Fruit fly (Drosophila melanogaster): ENCODE data around the gene crp.

Gene crp

DNA sequence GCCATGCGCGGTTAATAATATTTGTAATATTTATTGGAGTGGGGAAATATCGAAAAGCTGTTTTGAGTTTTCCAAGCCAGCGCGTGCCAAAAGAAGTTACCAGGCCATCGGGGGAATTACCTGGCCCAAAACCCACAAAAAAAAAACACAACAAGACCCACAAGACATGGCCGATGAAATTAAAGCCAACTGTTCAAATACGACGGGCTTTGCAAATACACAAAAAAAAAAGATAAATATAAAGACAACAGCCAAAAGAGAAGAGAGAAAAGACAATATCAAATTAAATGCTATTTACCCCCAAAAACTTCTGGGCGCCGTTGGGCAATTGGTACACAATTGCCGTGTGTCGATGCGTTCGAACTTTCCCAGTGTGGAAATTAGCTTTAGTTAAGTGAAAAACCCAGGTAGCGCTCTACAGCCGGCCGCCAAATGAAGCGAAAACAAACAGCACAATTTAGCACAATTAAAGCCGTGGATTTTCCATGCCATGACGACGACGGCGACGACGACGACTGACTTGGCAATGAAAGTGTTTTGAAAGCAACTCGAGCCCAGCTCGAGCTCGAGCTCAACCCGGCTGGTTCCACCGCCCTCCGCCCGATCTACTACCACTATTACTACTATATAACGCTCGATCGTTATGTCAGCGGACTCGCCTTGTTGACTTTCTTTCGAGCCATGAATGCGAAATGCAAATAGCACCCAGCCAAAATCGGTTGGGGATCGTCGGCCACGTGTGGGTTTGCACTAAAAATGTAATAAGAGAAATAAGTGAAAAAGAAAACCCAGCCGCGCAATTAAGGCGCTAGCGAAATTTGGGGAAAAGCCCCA is 30.5 kb upstream of the crp start:
- TF ChIP-seq Pif1A (GFP tag; optimal IDR thresholded peaks at IDR 0.05) (no peak), CG34367 (tag; optimal IDR thresholded peaks at IDR 0.05) (no peak), CG4496 (GFP tag; IDR thresholded peaks at IDR 0.05) (no peak), CG17806 (tag; optimal IDR thresholded peaks at IDR 0.05) (no peak), gl (tag; optimal IDR thresholded peaks at IDR 0.05) (no peak), Snoo (tag; optimal IDR thresholded peaks at IDR 0.05) (no peak), CG12605 (GFP tag; IDR thresholded peaks at IDR 0.05) (no peak), EcR (GFP tag; optimal IDR thresholded peaks at IDR 0.05) (no peak), CG13204 (GFP tag; optimal IDR thresholded peaks at IDR 0.05) (no peak), CG9948 (tag; optimal IDR thresholded peaks at IDR 0.05) (no peak), CG8159 (tag; optimal IDR thresholded peaks at IDR 0.05) (no peak), Pif1B (GFP tag; optimal IDR thresholded peaks at IDR 0.05) (no peak), fd96Ca (GFP tag; IDR thresholded peaks at IDR 0.05) (no peak; the same call in 2 of the 3 replicates)

DNA sequence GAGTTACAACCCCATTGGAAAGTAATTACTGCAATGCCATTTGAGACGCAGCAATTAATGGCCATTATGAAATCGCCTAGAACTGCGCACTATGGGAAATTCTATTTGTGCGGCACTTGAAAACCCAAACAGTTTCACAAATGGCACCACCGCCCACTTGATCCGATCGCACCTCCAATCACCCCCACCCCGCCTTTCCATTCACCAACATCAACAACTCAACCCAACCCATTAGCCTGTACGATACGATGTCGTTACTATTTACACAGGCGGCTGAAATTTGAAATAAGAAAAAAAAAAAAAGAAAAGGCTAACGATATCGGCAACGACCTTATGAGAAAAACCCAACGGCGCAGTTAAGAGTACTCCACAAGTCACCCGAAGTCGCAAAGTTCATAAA is 29.6 kb upstream of the crp start:
- TF ChIP-seq D1 (tag; optimal IDR thresholded peaks at IDR 0.05) (no peak), CG12605 (GFP tag; IDR thresholded peaks at IDR 0.05) (no peak), CG9948 (tag; optimal IDR thresholded peaks at IDR 0.05) (no peak), gl (tag; optimal IDR thresholded peaks at IDR 0.05) (no peak)

- TF ChIP-seq gl (tag; optimal IDR thresholded peaks at IDR 0.05) (no peak), CG14655 (GFP tag; optimal IDR thresholded peaks at IDR 0.05) (no peak), CG4496 (GFP tag; IDR thresholded peaks at IDR 0.05) (no peak), CG12605 (GFP tag; IDR thresholded peaks at IDR 0.05) (no peak), D1 (tag; optimal IDR thresholded peaks at IDR 0.05) (no peak), rn (GFP tag; IDR thresholded peaks at IDR 0.05) (no peak), CG10348 (GFP tag; IDR thresholded peaks at IDR 0.05) (no peak), Ets98B (GFP tag; IDR thresholded peaks at IDR 0.05) (no peak), CG9948 (tag; optimal IDR thresholded peaks at IDR 0.05) (no peak), Snoo (tag; optimal IDR thresholded peaks at IDR 0.05) (no peak), Pif1A (GFP tag; optimal IDR thresholded peaks at IDR 0.05) (no peak), CG8159 (tag; optimal IDR thresholded peaks at IDR 0.05) (no peak), fd96Ca (GFP tag; IDR thresholded peaks at IDR 0.05) (no peak), CG34367 (tag; optimal IDR thresholded peaks at IDR 0.05) (no peak), EcR (GFP tag; optimal IDR thresholded peaks at IDR 0.05) (no peak), CG32121 (GFP tag; IDR thresholded peaks at IDR 0.05) (no peak)
Observed at dm6 chr2L:16316410-16316809, 28.9 kb upstream of the crp start.

DNA sequence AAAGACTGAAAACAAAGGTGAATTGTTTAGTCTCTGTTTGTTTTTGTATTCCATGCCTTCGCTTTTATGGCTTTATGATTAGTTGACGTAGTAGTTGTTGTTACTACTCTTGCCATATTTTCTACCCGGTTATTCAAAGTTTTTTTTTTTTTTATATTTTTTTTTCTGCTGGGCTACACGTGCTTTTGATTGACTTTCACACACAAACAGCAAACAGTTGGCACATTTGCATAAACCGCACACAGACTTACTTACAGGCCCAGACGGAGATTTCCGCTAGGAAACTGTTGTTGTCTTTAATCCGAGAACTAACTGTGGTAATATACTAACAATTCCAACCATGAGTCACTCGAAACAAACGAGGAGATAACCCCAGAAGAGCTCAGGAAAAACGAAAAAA is 28.3 kb upstream of the crp start:
- TF ChIP-seq CG32121 (GFP tag; IDR thresholded peaks at IDR 0.05) (no peak), CG4496 (GFP tag; IDR thresholded peaks at IDR 0.05) (no peak), CG8301 (tag; optimal IDR thresholded peaks at IDR 0.05) (no peak), CG10348 (GFP tag; IDR thresholded peaks at IDR 0.05) (no peak), CG34367 (tag; optimal IDR thresholded peaks at IDR 0.05) (no peak), fd96Ca (GFP tag; IDR thresholded peaks at IDR 0.05) (no peak), CG15710 (tag; optimal IDR thresholded peaks at IDR 0.05) (no peak), Snoo (tag; optimal IDR thresholded peaks at IDR 0.05) (no peak), CG17806 (tag; optimal IDR thresholded peaks at IDR 0.05) (no peak), Ets98B (GFP tag; IDR thresholded peaks at IDR 0.05) (no peak), CG9948 (tag; optimal IDR thresholded peaks at IDR 0.05) (no peak), CG8159 (tag; optimal IDR thresholded peaks at IDR 0.05) (no peak), Pif1A (GFP tag; optimal IDR thresholded peaks at IDR 0.05) (no peak), Pif1B (GFP tag; optimal IDR thresholded peaks at IDR 0.05) (no peak), CG12605 (GFP tag; IDR thresholded peaks at IDR 0.05) (no peak), D1 (tag; optimal IDR thresholded peaks at IDR 0.05) (no peak)

- TF ChIP-seq CG32121 (GFP tag; IDR thresholded peaks at IDR 0.05): peak; percentile 40; the same call in 1 of the 2 replicates
- 0 out of 2 replicates have a peak, but pooled peaks have one; percentile 15 for TF ChIP-seq rn (GFP tag; IDR thresholded peaks at IDR 0.05)
- no peak for TF ChIP-seq CG8159 (tag; optimal IDR thresholded peaks at IDR 0.05)
- TF ChIP-seq fd96Ca (GFP tag; IDR thresholded peaks at IDR 0.05): no peak; the same call in 2 of the 3 replicates
- no peak for TF ChIP-seq CG13204 (GFP tag; optimal IDR thresholded peaks at IDR 0.05)
- peak; percentile 3 for TF ChIP-seq CG34367 (tag; optimal IDR thresholded peaks at IDR 0.05)
- peak; percentile 66 for TF ChIP-seq gl (tag; optimal IDR thresholded peaks at IDR 0.05)
- TF ChIP-seq Ets98B (GFP tag; IDR thresholded peaks at IDR 0.05): peak; percentile 44; the same call in 1 of the 2 replicates
- no peak for TF ChIP-seq Pif1A (GFP tag; optimal IDR thresholded peaks at IDR 0.05)
- peak; percentile 60 for TF ChIP-seq CG12605 (GFP tag; IDR thresholded peaks at IDR 0.05)
- TF ChIP-seq EcR (GFP tag; optimal IDR thresholded peaks at IDR 0.05): peak; percentile 86
- peak; percentile 16 for TF ChIP-seq CG15710 (tag; optimal IDR thresholded peaks at IDR 0.05)
- no peak for TF ChIP-seq CG10348 (GFP tag; IDR thresholded peaks at IDR 0.05)
- no peak for TF ChIP-seq CG17806 (tag; optimal IDR thresholded peaks at IDR 0.05)
- TF ChIP-seq CG9948 (tag; optimal IDR thresholded peaks at IDR 0.05): no peak
- peak; percentile 23 for TF ChIP-seq Snoo (tag; optimal IDR thresholded peaks at IDR 0.05)
Observed at dm6 chr2L:16315027-16315426, 27.5 kb upstream of the crp start.

dm6 chr2L:16310648-16311047 is 23.1 kb upstream of the crp start, which contains the start of the genes cni and fzy:
TSS of gene cni (minus strand) at chr2L:16310726.
TSS of gene fzy (plus strand) at chr2L:16310956.
- TF ChIP-seq CG32121 (GFP tag; IDR thresholded peaks at IDR 0.05): no peak
- TF ChIP-seq rn (GFP tag; IDR thresholded peaks at IDR 0.05): no peak
- no peak for TF ChIP-seq gl (tag; optimal IDR thresholded peaks at IDR 0.05)
- TF ChIP-seq Pif1B (GFP tag; optimal IDR thresholded peaks at IDR 0.05): no peak
- no peak for TF ChIP-seq CG15710 (tag; optimal IDR thresholded peaks at IDR 0.05)
- TF ChIP-seq CG34367 (tag; optimal IDR thresholded peaks at IDR 0.05): no peak
- no peak for TF ChIP-seq Snoo (tag; optimal IDR thresholded peaks at IDR 0.05)
- TF ChIP-seq CG10348 (GFP tag; IDR thresholded peaks at IDR 0.05): no peak
- TF ChIP-seq CG8301 (tag; optimal IDR thresholded peaks at IDR 0.05): no peak
- no peak for TF ChIP-seq Pif1A (GFP tag; optimal IDR thresholded peaks at IDR 0.05)
- TF ChIP-seq fd96Ca (GFP tag; IDR thresholded peaks at IDR 0.05): no peak
- no peak for TF ChIP-seq CG8159 (tag; optimal IDR thresholded peaks at IDR 0.05)
- TF ChIP-seq CG12605 (GFP tag; IDR thresholded peaks at IDR 0.05): no peak
- TF ChIP-seq D1 (tag; optimal IDR thresholded peaks at IDR 0.05): no peak

Data from whole organism, pupa.